Worm (Caenorhabditis elegans): Measurements from ENCODE around the gene pals-26.

DNA sequence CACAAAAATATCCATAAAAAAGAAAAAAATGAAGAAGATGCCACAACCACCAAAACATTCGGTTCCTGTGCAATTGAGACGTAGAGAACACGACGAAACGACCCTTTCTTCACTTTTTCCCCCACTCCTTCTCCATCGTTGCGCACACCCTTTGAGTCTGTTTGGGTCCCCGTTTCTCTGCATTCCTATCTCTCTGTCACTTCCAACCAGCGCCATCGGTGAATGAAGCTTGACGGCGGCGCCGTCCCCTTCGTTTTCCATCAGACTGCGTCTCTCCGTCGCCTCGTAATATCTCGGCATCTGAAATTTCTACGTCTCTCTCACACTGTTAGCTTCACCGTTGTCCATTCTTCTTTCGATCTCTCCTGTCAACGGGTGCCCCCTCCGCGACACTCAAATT is 39.3 kb upstream of the pals-26 start:
- TF ChIP-seq mdl-1 (tag; optimal IDR thresholded peaks at IDR 0.05) (no peak), ztf-11 (tag; optimal IDR thresholded peaks at IDR 0.05) (no peak), nhr-12 (tag; optimal IDR thresholded peaks at IDR 0.05) (no peak), nhr-129 (tag; optimal IDR thresholded peaks at IDR 0.05) (peak; percentile 49), nhr-237 (tag; optimal IDR thresholded peaks at IDR 0.05) (no peak), unc-62 (GFP tag; optimal IDR thresholded peaks at IDR 0.05) (no peak)

Data from whole organism, L2 larva.